Fruit fly (Drosophila melanogaster) whole organism, embryonic: ENCODE data around the gene nst.

ENCODE experiments used
- Adf1 ChIP-seq: fragments of 200-800 bp; sonication (Bioruptor generic); IDR thresholded peaks from 2 replicates; pipeline ENCODE4 v1.3.6; 2022; ENCODE audit warnings: missing biosample characterization, missing genetic modification characterization
- B-H1 ChIP-seq: fragments of 200-800 bp; sonication (Bioruptor generic); IDR thresholded peaks from 3 replicates; pipeline ENCODE4 v1.3.6; 2022; ENCODE audit warnings: missing biosample characterization, missing genetic modification characterization
- BtbVII ChIP-seq: fragments of 200-800 bp; sonication (Bioruptor generic); optimal IDR thresholded peaks from 3 replicates; lab custom pipeline; 2017; ENCODE audit warnings: missing biosample characterization, mild to moderate bottlenecking, missing genetic modification characterization
- CG10959 ChIP-seq: fragments of 200-800 bp; sonication (Bioruptor generic); IDR thresholded peaks from 2 replicates; pipeline ENCODE4 v1.3.6; 2022; ENCODE audit warnings: missing biosample characterization, missing genetic modification characterization
- CG12071 ChIP-seq: fragments of 200-800 bp; sonication (Bioruptor generic); optimal IDR thresholded peaks from 3 replicates; lab custom pipeline; 2018; ENCODE audit warnings: missing biosample characterization, mild to moderate bottlenecking, missing genetic modification characterization
- CG12299 ChIP-seq: fragments of 200-800 bp; sonication (Bioruptor generic); optimal IDR thresholded peaks from 2 replicates; lab custom pipeline; 2018; ENCODE audit warnings: missing biosample characterization, mild to moderate bottlenecking, missing genetic modification characterization
- CG15514 ChIP-seq: fragments of 200-800 bp; sonication (Bioruptor generic); optimal IDR thresholded peaks from 3 replicates; lab custom pipeline; 2017; ENCODE audit warnings: missing biosample characterization, missing genetic modification characterization, mild to moderate bottlenecking, moderate library complexity, missing genetic modification reagents
- CG1603 ChIP-seq: fragments of 200-800 bp; sonication (Bioruptor generic); optimal IDR thresholded peaks from 2 replicates; lab custom pipeline; 2019; ENCODE audit warnings: missing biosample characterization, mild to moderate bottlenecking, missing genetic modification characterization, moderate library complexity
- CG16813 ChIP-seq: fragments of 200-800 bp; sonication (Bioruptor generic); IDR thresholded peaks from 3 replicates; pipeline ENCODE4 v1.3.6; 2022; ENCODE audit warnings: missing biosample characterization, missing genetic modification characterization; ENCODE audit not compliant: partially characterized antibody
- CG16863 ChIP-seq: fragments of 200-800 bp; sonication (Bioruptor generic); optimal IDR thresholded peaks from 3 replicates; lab custom pipeline; 2016; ENCODE audit warnings: missing biosample characterization, missing genetic modification characterization
- CG2199 ChIP-seq: fragments of 200-800 bp; sonication (Bioruptor generic); IDR thresholded peaks from 3 replicates; pipeline ENCODE4 v1.3.6; 2022; ENCODE audit warnings: missing biosample characterization, missing genetic modification characterization
- CG31224 ChIP-seq: fragments of 200-800 bp; sonication (Bioruptor generic); IDR thresholded peaks from 2 replicates; pipeline ENCODE4 v1.3.6; 2022; ENCODE audit warnings: missing biosample characterization, missing genetic modification characterization
- CG32532 ChIP-seq: fragments of 200-800 bp; sonication (Bioruptor generic); IDR thresholded peaks from 2 replicates; pipeline ENCODE4 v1.3.6; 2022; ENCODE audit warnings: missing biosample characterization, missing genetic modification characterization
- CG42726 ChIP-seq: fragments of 200-800 bp; sonication (Bioruptor generic); IDR thresholded peaks from 2 replicates; pipeline ENCODE4 v1.3.6; 2022; ENCODE audit warnings: missing biosample characterization, missing genetic modification characterization; ENCODE audit not compliant: partially characterized antibody
- CG4282 ChIP-seq: fragments of 200-800 bp; sonication (Bioruptor generic); optimal IDR thresholded peaks from 2 replicates; lab custom pipeline; 2016; ENCODE audit warnings: missing biosample characterization, missing genetic modification characterization
- CG5180 ChIP-seq: fragments of 200-800 bp; sonication (Bioruptor generic); optimal IDR thresholded peaks from 3 replicates; lab custom pipeline; 2017; ENCODE audit warnings: missing biosample characterization, missing genetic modification characterization, mild to moderate bottlenecking, moderate library complexity, missing genetic modification reagents
- CG6689 ChIP-seq: fragments of 200-800 bp; sonication (Bioruptor generic); IDR thresholded peaks from 2 replicates; pipeline ENCODE4 v1.3.6; 2022; ENCODE audit warnings: missing biosample characterization, missing genetic modification characterization
- CG7839 ChIP-seq: fragments of 200-800 bp; sonication (Bioruptor generic); optimal IDR thresholded peaks from 3 replicates; lab custom pipeline; 2018; ENCODE audit warnings: missing biosample characterization, mild to moderate bottlenecking, missing genetic modification characterization, moderate library complexity
- CG7963 ChIP-seq: fragments of 200-800 bp; sonication (Bioruptor generic); IDR thresholded peaks from 3 replicates; pipeline ENCODE4 v1.3.6; 2022; ENCODE audit warnings: missing biosample characterization, missing genetic modification characterization; ENCODE audit not compliant: partially characterized antibody
- Chrac-16 ChIP-seq: fragments of 200-800 bp; sonication (Bioruptor generic); optimal IDR thresholded peaks from 3 replicates; lab custom pipeline; 2016; ENCODE audit warnings: missing biosample characterization, missing genetic modification characterization
- H15 ChIP-seq: fragments of 200-800 bp; sonication (Bioruptor generic); IDR thresholded peaks from 3 replicates; pipeline ENCODE4 v1.3.6; 2022; ENCODE audit warnings: missing biosample characterization, missing genetic modification characterization
- HLH3B ChIP-seq: fragments of 200-800 bp; sonication (Bioruptor generic); IDR thresholded peaks from 2 replicates; pipeline ENCODE4 v1.3.6; 2022; ENCODE audit warnings: missing biosample characterization, missing genetic modification characterization
- Jarid2 ChIP-seq: fragments of 200-800 bp; sonication (Bioruptor generic); optimal IDR thresholded peaks from 3 replicates; lab custom pipeline; 2017; ENCODE audit warnings: mild to moderate bottlenecking, missing biosample characterization, missing genetic modification reagents, missing genetic modification characterization
- Med ChIP-seq: fragments of 200-800 bp; sonication (Bioruptor generic); peaks from one replicate; lab custom pipeline; 2016; ENCODE audit warnings: missing biosample characterization, missing genetic modification characterization, mild to moderate bottlenecking, inconsistent platforms, moderate library complexity
- NC2β ChIP-seq: fragments of 200-800 bp; sonication (Bioruptor generic); optimal IDR thresholded peaks from 2 replicates; lab custom pipeline; 2016; ENCODE audit warnings: missing biosample characterization, missing genetic modification characterization
- Oli ChIP-seq: fragments of 200-800 bp; sonication (Bioruptor generic); optimal IDR thresholded peaks from 2 replicates; lab custom pipeline; 2018; ENCODE audit warnings: missing biosample characterization, mild to moderate bottlenecking, missing genetic modification characterization, moderate library complexity
- Opbp ChIP-seq: fragments of 200-800 bp; sonication (Bioruptor generic); IDR thresholded peaks from 3 replicates; pipeline ENCODE4 v1.3.6; 2022; ENCODE audit warnings: missing biosample characterization, missing genetic modification characterization; ENCODE audit not compliant: partially characterized antibody
- Stat92E ChIP-seq, 3 experiments: fragments of >200 bp in 2 of 3; fragments of 200-800 bp in 1 of 3; sonication (Bioruptor generic) in 1 of 3; optimal IDR thresholded peaks; 2 replicates each; lab custom pipeline; 2017 to 2019; ENCODE audit warnings: missing biosample characterization in 3 of 3, missing genetic modification characterization in 3 of 3, mild to moderate bottlenecking in 1 of 3, moderate library complexity in 1 of 3
- Trl ChIP-seq, 3 experiments: fragments of >200 bp in 2 of 3; fragments of 200-800 bp in 1 of 3; sonication (Bioruptor generic) in 1 of 3; optimal IDR thresholded peaks; 2 replicates in 1 of 3; 3 replicates in 2 of 3; lab custom pipeline; 2016 to 2017; ENCODE audit warnings: missing biosample characterization in 1 of 3, missing genetic modification characterization in 1 of 3
- ara ChIP-seq: fragments of 200-800 bp; sonication (Bioruptor generic); IDR thresholded peaks from 2 replicates; pipeline ENCODE4 v1.3.6; 2022; ENCODE audit warnings: missing biosample characterization, missing genetic modification characterization
- ato ChIP-seq: fragments of 200-800 bp; sonication (Bioruptor generic); IDR thresholded peaks from 2 replicates; pipeline ENCODE4 v1.3.6; 2022; ENCODE audit warnings: missing biosample characterization, missing genetic modification characterization; ENCODE audit not compliant: partially characterized antibody
- ci ChIP-seq: fragments of 200-800 bp; sonication (Bioruptor generic); IDR thresholded peaks from 3 replicates; pipeline ENCODE4 v1.3.6; 2022; ENCODE audit warnings: missing biosample characterization, missing genetic modification characterization
- fru ChIP-seq: fragments of >200 bp; optimal IDR thresholded peaks from 2 replicates; lab custom pipeline; 2017
- hkb ChIP-seq, 2 experiments: fragments of 200-800 bp in 1 of 2; fragments of >200 bp in 1 of 2; sonication (Bioruptor generic) in 1 of 2; IDR thresholded peaks in 1 of 2; optimal IDR thresholded peaks in 1 of 2; 2 replicates each; pipeline versions ENCODE4 v1.3.6 to Lab custom; 2017 to 2022; ENCODE audit warnings: missing biosample characterization in 1 of 2, missing genetic modification characterization in 1 of 2
- jing ChIP-seq: fragments of 200-800 bp; sonication (Bioruptor generic); optimal IDR thresholded peaks from 2 replicates; lab custom pipeline; 2018; ENCODE audit warnings: missing biosample characterization, mild to moderate bottlenecking, missing genetic modification characterization
- lilli ChIP-seq: fragments of 200-800 bp; sonication (Bioruptor generic); optimal IDR thresholded peaks from 3 replicates; lab custom pipeline; 2016; ENCODE audit warnings: missing biosample characterization, missing genetic modification characterization
- nerfin-2 ChIP-seq: fragments of 200-800 bp; sonication (Bioruptor generic); IDR thresholded peaks from 2 replicates; pipeline ENCODE4 v1.3.6; 2022; ENCODE audit warnings: missing biosample characterization, missing genetic modification characterization; ENCODE audit not compliant: partially characterized antibody
- psq ChIP-seq: fragments of 200-800 bp; sonication (Bioruptor generic); optimal IDR thresholded peaks from 2 replicates; lab custom pipeline; 2017; ENCODE audit warnings: missing biosample characterization, missing genetic modification characterization
- row ChIP-seq: fragments of 200-800 bp; sonication (Bioruptor generic); IDR thresholded peaks from 3 replicates; pipeline ENCODE4 v1.3.6; 2022; ENCODE audit warnings: missing biosample characterization, missing genetic modification characterization
- sens ChIP-seq: fragments of 200-800 bp; sonication (Bioruptor generic); peaks from one replicate; lab custom pipeline; 2016; ENCODE audit warnings: missing biosample characterization, missing genetic modification characterization
- sima ChIP-seq: fragments of 200-800 bp; sonication (Bioruptor generic); optimal IDR thresholded peaks from 2 replicates; lab custom pipeline; 2016; ENCODE audit warnings: missing biosample characterization, missing genetic modification characterization
- sisA ChIP-seq: fragments of 200-800 bp; sonication (Bioruptor generic); IDR thresholded peaks from 2 replicates; pipeline ENCODE4 v1.3.6; 2022; ENCODE audit warnings: missing biosample characterization, missing genetic modification characterization
- so ChIP-seq: fragments of 200-800 bp; sonication (Bioruptor generic); IDR thresholded peaks from 3 replicates; pipeline ENCODE4 v1.3.6; 2022; ENCODE audit warnings: missing biosample characterization, missing genetic modification characterization
- sob ChIP-seq: fragments of 200-800 bp; sonication (Bioruptor generic); IDR thresholded peaks from 2 replicates; pipeline ENCODE4 v1.3.6; 2022; ENCODE audit warnings: missing biosample characterization, missing genetic modification characterization
- twi ChIP-seq: fragments of 200-800 bp; optimal IDR thresholded peaks from 2 replicates; lab custom pipeline; 2019; ENCODE audit warnings: missing biosample characterization, mild to moderate bottlenecking, missing genetic modification characterization, moderate library complexity
- unpg ChIP-seq: fragments of 200-800 bp; sonication (Bioruptor generic); optimal IDR thresholded peaks from 3 replicates; lab custom pipeline; 2018; ENCODE audit warnings: missing biosample characterization, mild to moderate bottlenecking, missing genetic modification characterization, moderate library complexity
- vvl ChIP-seq: fragments of 200-800 bp; sonication (Bioruptor generic); IDR thresholded peaks from 2 replicates; pipeline ENCODE4 v1.3.6; 2022; ENCODE audit warnings: missing biosample characterization, missing genetic modification characterization
- zen2 ChIP-seq: fragments of 200-800 bp; sonication (Bioruptor generic); IDR thresholded peaks from 3 replicates; pipeline ENCODE4 v1.3.6; 2022; ENCODE audit warnings: missing biosample characterization, missing genetic modification characterization; ENCODE audit not compliant: partially characterized antibody

Gene nst

DNA sequence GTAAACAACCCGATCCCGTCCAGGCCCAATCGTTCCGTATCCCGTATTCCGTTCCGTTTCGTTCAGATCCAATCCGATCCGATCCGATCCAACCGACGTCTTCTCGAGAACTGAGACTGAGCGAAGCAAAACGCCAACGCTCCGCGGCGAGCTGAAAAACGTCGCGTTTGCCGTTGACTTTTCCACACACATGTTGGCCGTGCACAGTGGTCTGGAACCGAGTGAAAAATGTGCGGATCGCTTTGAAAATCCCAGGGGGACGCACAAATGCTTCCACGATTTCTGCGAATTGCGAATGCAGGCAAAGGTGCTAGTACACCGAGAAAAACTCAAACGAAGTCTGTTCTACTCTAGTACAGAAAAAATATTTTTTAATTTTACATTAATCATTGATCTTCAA is 45.0 kb downstream of the nst start, which contains the start of gene CG10663 (continued):
- TF ChIP-seq Trl (optimal IDR thresholded peaks at IDR 0.05; lab: Kevin White, UChicago), result peak; percentile 2 to 17
- peak; percentile 4 for TF ChIP-seq Trl (GFP tag; optimal IDR thresholded peaks at IDR 0.05; lab: Kevin White, UChicago)
- no peak for TF ChIP-seq BtbVII (GFP tag; lab: Kevin White, UChicago)
- peak; percentile 43; the same call in 1 of the 3 replicates for TF ChIP-seq CG16813 (GFP tag; lab: Robert Waterston, UW)
- TF ChIP-seq jing (GFP tag; lab: Kevin White, UChicago), result no peak
- peak; percentile 5 for TF ChIP-seq lilli (GFP tag; lab: Kevin White, UChicago)
- TF ChIP-seq sisA (GFP tag; lab: Robert Waterston, UW), result 0 out of 2 replicates have a peak, but pooled peaks have one; percentile 5
- TF ChIP-seq CG32532 (GFP tag; lab: Robert Waterston, UW), result peak; percentile 32; the same call in 1 of the 2 replicates
- TF ChIP-seq CG10959 (GFP tag; lab: Robert Waterston, UW), result 0 out of 2 replicates have a peak, but pooled peaks have one; percentile 31
- TF ChIP-seq unpg (GFP tag; lab: Kevin White, UChicago), result peak; percentile 18
- TF ChIP-seq so, result peak; percentile 34; the same call in 1 of the 3 replicates
- TF ChIP-seq nerfin-2, result peak; percentile 45; the same call in 1 of the 2 replicates
- TF ChIP-seq HLH3B (GFP tag; lab: Robert Waterston, UW), result peak; percentile 45
- TF ChIP-seq sob (GFP tag; lab: Robert Waterston, UW), result 0 out of 2 replicates have a peak, but pooled peaks have one; percentile 18
- TF ChIP-seq CG7839 (tag; lab: Kevin White, UChicago), result peak; percentile 4
- TF ChIP-seq ci (GFP tag; lab: Robert Waterston, UW), result peak; percentile 72; the same call in 2 of the 3 replicates
- peak; percentile 10 for TF ChIP-seq CG16863 (GFP tag; lab: Kevin White, UChicago)
- TF ChIP-seq CG2199 (GFP tag; lab: Robert Waterston, UW), result peak; percentile 89
- 0 out of 3 replicates have a peak, but pooled peaks have one; percentile 24 for TF ChIP-seq Opbp
- peak; percentile 60; the same call in 1 of the 2 replicates for TF ChIP-seq vvl (GFP tag; lab: Robert Waterston, UW)
- peak; percentile 87 for TF ChIP-seq Med (GFP tag; lab: Kevin White, UChicago)
- peak; percentile 14; the same call in 1 of the 2 replicates for TF ChIP-seq CG6689
- peak; percentile 53; the same call in 2 of the 3 replicates for TF ChIP-seq CG7963 (GFP tag; lab: Robert Waterston, UW)
- TF ChIP-seq ato (GFP tag; lab: Robert Waterston, UW), result peak; percentile 45
- TF ChIP-seq NC2β (GFP tag; lab: Kevin White, UChicago), result no peak
- no peak for TF ChIP-seq CG31224 (GFP tag; lab: Robert Waterston, UW)
- 0 out of 3 replicates have a peak, but pooled peaks have one; percentile 23 for TF ChIP-seq zen2 (GFP tag; lab: Robert Waterston, UW)
- no peak for TF ChIP-seq Oli
- peak; percentile 89 for TF ChIP-seq Jarid2
- no peak for TF ChIP-seq hkb (optimal IDR thresholded peaks at IDR 0.05; lab: Kevin White, UChicago)
- TF ChIP-seq hkb (GFP tag; IDR thresholded peaks at IDR 0.05; lab: Robert Waterston, UW), result 0 out of 2 replicates have a peak, but pooled peaks have one; percentile 15
- no peak for TF ChIP-seq CG12299
- TF ChIP-seq row (GFP tag; lab: Robert Waterston, UW), result peak; percentile 72
- TF ChIP-seq fru (lab: Kevin White, UChicago), result no peak
- TF ChIP-seq CG4282 (GFP tag; lab: Kevin White, UChicago), result peak; percentile 83
- peak; percentile 80 for TF ChIP-seq sens (GFP tag; lab: Kevin White, UChicago)
- TF ChIP-seq Chrac-16 (GFP tag; lab: Kevin White, UChicago), result peak; percentile 6
- 0 out of 3 replicates have a peak, but pooled peaks have one; percentile 30 for TF ChIP-seq H15 (GFP tag; lab: Robert Waterston, UW)
- peak; percentile 36 for TF ChIP-seq CG1603 (tag; lab: Kevin White, UChicago)
- TF ChIP-seq Adf1 (GFP tag; lab: Robert Waterston, UW), result peak; percentile 52; the same call in 1 of the 2 replicates
- TF ChIP-seq ara (GFP tag; lab: Robert Waterston, UW), result peak; percentile 38; the same call in 1 of the 2 replicates
- peak in 1 of 3 experiments; percentile 32 for TF ChIP-seq Stat92E (GFP tag; optimal IDR thresholded peaks at IDR 0.05; lab: Kevin White, UChicago)
- no peak for TF ChIP-seq psq (GFP tag; lab: Kevin White, UChicago)
- TF ChIP-seq CG12071, result peak; percentile 0
- TF ChIP-seq CG15514 (GFP tag; lab: Kevin White, UChicago), result peak; percentile 12
- no peak for TF ChIP-seq sima (GFP tag; lab: Kevin White, UChicago)
- TF ChIP-seq twi, result peak; percentile 96
- TF ChIP-seq B-H1 (GFP tag; lab: Robert Waterston, UW), result peak; percentile 17; the same call in 1 of the 3 replicates
- TF ChIP-seq CG5180, result peak; percentile 81
- TF ChIP-seq CG42726 (GFP tag; lab: Robert Waterston, UW), result 0 out of 2 replicates have a peak, but pooled peaks have one; percentile 13
